Worm (Caenorhabditis elegans) whole organism, L4 larva: ENCODE measurements around the gene mam-7.

Experiments
- F10B5.3 ChIP-seq: sonication (generic microtip); optimal IDR thresholded peaks from 2 replicates; lab custom pipeline; 2016; ENCODE audit warnings: mild to moderate bottlenecking, missing genetic modification characterization, missing compliant biosample characterization
- F26F4.8 ChIP-seq: fragments of 200-800 bp; sonication (Bioruptor generic); conservative IDR thresholded peaks from 2 replicates; pipeline ENCODE4 v1.3.6; 2022; ENCODE audit warnings: missing genetic modification characterization, missing compliant biosample characterization
- F44E2.7 ChIP-seq: fragments of 200-800 bp; sonication (Bioruptor generic); IDR thresholded peaks from 2 replicates; pipeline ENCODE4 v2.1.2; 2022; ENCODE audit warnings: missing genetic modification characterization, missing compliant biosample characterization
- T20F7.1 ChIP-seq: fragments of 200-800 bp; sonication (Bioruptor generic); optimal IDR thresholded peaks from 2 replicates; lab custom pipeline; 2018; ENCODE audit warnings: mild to moderate bottlenecking, missing genetic modification characterization, missing compliant biosample characterization
- Y75B8A.6 ChIP-seq: fragments of 200-800 bp; sonication (Bioruptor generic); IDR thresholded peaks from 2 replicates; pipeline ENCODE4 v1.3.6; 2022; ENCODE audit warnings: missing genetic modification reagents, missing genetic modification characterization, missing compliant biosample characterization
- ZK337.2 ChIP-seq: fragments of 200-800 bp; sonication (Bioruptor generic); IDR thresholded peaks from 2 replicates; pipeline ENCODE4 v1.3.6; 2022; ENCODE audit warnings: missing genetic modification reagents, missing genetic modification characterization, missing compliant biosample characterization
- ZK546.5 ChIP-seq, 2 experiments: sonication (generic microtip); optimal IDR thresholded peaks; 2 replicates each; lab custom pipeline; 2017; ENCODE audit warnings: missing biosample characterization in 2 of 2, missing genetic modification characterization in 2 of 2
- aha-1 ChIP-seq: fragments of 150-350 bp; peaks from one replicate; lab custom pipeline; 2014; ENCODE audit warnings: missing biosample characterization, missing genetic modification characterization
- aly-2 ChIP-seq: sonication (generic microtip); optimal IDR thresholded peaks from 2 replicates; lab custom pipeline; 2018; ENCODE audit warnings: missing biosample characterization, missing genetic modification characterization
- ama-1 ChIP-seq: fragments of 150-350 bp; optimal IDR thresholded peaks from 2 replicates; lab custom pipeline; 2014; ENCODE audit warnings: inconsistent platforms, mixed read lengths
- arid-1 ChIP-seq: fragments of 200-800 bp; sonication (Bioruptor generic); conservative IDR thresholded peaks from 2 replicates; pipeline ENCODE4 v1.3.6; 2022; ENCODE audit warnings: missing genetic modification reagents, missing genetic modification characterization, missing compliant biosample characterization
- ceh-20 ChIP-seq: fragments of 200-800 bp; sonication (Bioruptor generic); IDR thresholded peaks from 2 replicates; pipeline ENCODE4 v1.3.6; 2022; ENCODE audit warnings: missing genetic modification reagents, missing genetic modification characterization, missing compliant biosample characterization
- ceh-32 ChIP-seq: sonication (generic microtip); optimal IDR thresholded peaks from 2 replicates; lab custom pipeline; 2016; ENCODE audit warnings: mild to moderate bottlenecking, missing genetic modification characterization, missing compliant biosample characterization; ENCODE audit not compliant: poor library complexity
- ceh-62 ChIP-seq: sonication (generic microtip); optimal IDR thresholded peaks from 2 replicates; lab custom pipeline; 2017; ENCODE audit warnings: missing biosample characterization, missing genetic modification characterization
- daf-16 ChIP-seq, 3 experiments: sonication (generic microtip); optimal IDR thresholded peaks; 2 replicates each; lab custom pipeline; 2016 to 2017; ENCODE audit warnings: missing genetic modification characterization in 3 of 3, missing genetic modification reagents in 3 of 3, mild to moderate bottlenecking in 2 of 3, missing compliant biosample characterization in 2 of 3, missing biosample characterization in 1 of 3, moderate library complexity in 1 of 3
- dmd-6 ChIP-seq: fragments of 200-800 bp; sonication (Bioruptor generic); IDR thresholded peaks from 2 replicates; pipeline ENCODE4 v1.3.6; 2022; ENCODE audit warnings: missing genetic modification reagents, missing genetic modification characterization, missing compliant biosample characterization
- dpl-1 ChIP-seq: fragments of 150-350 bp; optimal IDR thresholded peaks from 2 replicates; lab custom pipeline; 2014; ENCODE audit warnings: missing biosample characterization, missing genetic modification reagents, missing genetic modification characterization
- duxl-1 ChIP-seq: sonication (generic microtip); optimal IDR thresholded peaks from 2 replicates; lab custom pipeline; 2016; ENCODE audit warnings: mild to moderate bottlenecking, missing genetic modification characterization, moderate library complexity, missing compliant biosample characterization; ENCODE audit not compliant: poor library complexity
- dve-1 ChIP-seq: sonication (generic microtip); optimal IDR thresholded peaks from 2 replicates; lab custom pipeline; 2017; ENCODE audit warnings: antibody characterized with exemption, mild to moderate bottlenecking, missing genetic modification characterization, missing compliant biosample characterization; ENCODE audit not compliant: insufficient read depth
- egl-43 ChIP-seq: fragments of 200-800 bp; sonication (Bioruptor generic); IDR thresholded peaks from 2 replicates; pipeline ENCODE4 v1.3.6; 2022; ENCODE audit warnings: missing genetic modification reagents, missing genetic modification characterization, missing compliant biosample characterization
- fos-1 ChIP-seq: fragments of 150-350 bp; optimal IDR thresholded peaks from 2 replicates; lab custom pipeline; 2014; ENCODE audit warnings: missing biosample characterization, missing genetic modification characterization
- hif-1 ChIP-seq, 2 experiments: sonication (generic microtip); optimal IDR thresholded peaks; 2 replicates each; lab custom pipeline; 2016 to 2017; ENCODE audit warnings: missing compliant biosample characterization in 2 of 2, missing genetic modification characterization in 2 of 2, missing genetic modification reagents in 2 of 2, missing genotype in 2 of 2, mild to moderate bottlenecking in 1 of 2
- hlh-30 ChIP-seq: sonication (generic microtip); optimal IDR thresholded peaks from 2 replicates; lab custom pipeline; 2017; ENCODE audit warnings: antibody characterized with exemption, mild to moderate bottlenecking, missing genetic modification characterization, missing compliant biosample characterization; ENCODE audit not compliant: insufficient read depth
- hmg-1.1 ChIP-seq: fragments of 200-800 bp; sonication (Bioruptor generic); IDR thresholded peaks from 2 replicates; pipeline ENCODE4 v1.3.6; 2022; ENCODE audit warnings: missing genetic modification reagents, missing genetic modification characterization, missing compliant biosample characterization
- lin-1 ChIP-seq: fragments of 200-800 bp; sonication (Bioruptor generic); IDR thresholded peaks from 2 replicates; pipeline ENCODE4 v1.3.6; 2022; ENCODE audit warnings: missing genetic modification reagents, missing genetic modification characterization, missing compliant biosample characterization
- lin-29 ChIP-seq: fragments of 200-800 bp; sonication (Bioruptor generic); IDR thresholded peaks from 2 replicates; pipeline ENCODE4 v1.3.6; 2022; ENCODE audit warnings: missing genetic modification reagents, missing genetic modification characterization, missing compliant biosample characterization
- lin-38 ChIP-seq: fragments of 200-800 bp; sonication (Bioruptor generic); IDR thresholded peaks from 2 replicates; pipeline ENCODE4 v1.3.6; 2022; ENCODE audit warnings: missing genetic modification reagents, missing genetic modification characterization, missing compliant biosample characterization
- lir-3 ChIP-seq: sonication (generic microtip); optimal IDR thresholded peaks from 2 replicates; lab custom pipeline; 2016; ENCODE audit warnings: mild to moderate bottlenecking, missing genetic modification characterization, missing compliant biosample characterization
- lsy-2 ChIP-seq, 2 experiments: fragments of 150-350 bp in 1 of 2; sonication (generic microtip) in 1 of 2; optimal IDR thresholded peaks; 2 replicates each; lab custom pipeline; 2014 to 2017; ENCODE audit warnings: missing biosample characterization in 2 of 2, missing genetic modification characterization in 2 of 2
- mep-1 ChIP-seq: fragments of 150-350 bp; sonication (generic microtip); optimal IDR thresholded peaks from 3 replicates; lab custom pipeline; 2014; ENCODE audit warnings: missing biosample characterization, missing genetic modification characterization
- mxl-3 ChIP-seq: fragments of 200-800 bp; sonication (Bioruptor generic); optimal IDR thresholded peaks from 2 replicates; lab custom pipeline; 2018; ENCODE audit warnings: mild to moderate bottlenecking, missing genetic modification characterization, missing compliant biosample characterization
- nhr-11 ChIP-seq: fragments of 150-350 bp; optimal IDR thresholded peaks from 2 replicates; lab custom pipeline; 2014; ENCODE audit warnings: missing biosample characterization, missing genetic modification characterization
- nhr-237 ChIP-seq: sonication (generic microtip); optimal IDR thresholded peaks from 2 replicates; lab custom pipeline; 2017; ENCODE audit warnings: missing biosample characterization, missing genetic modification characterization
- nhr-28 ChIP-seq: fragments of 150-350 bp; optimal IDR thresholded peaks from 2 replicates; lab custom pipeline; 2014; ENCODE audit warnings: missing biosample characterization, missing genetic modification characterization
- nhr-41 ChIP-seq: fragments of 200-800 bp; sonication (Bioruptor generic); IDR thresholded peaks from 2 replicates; pipeline ENCODE4 v1.3.6; 2022; ENCODE audit warnings: missing genetic modification reagents, missing genetic modification characterization, missing compliant biosample characterization
- nhr-48 ChIP-seq: sonication (generic microtip); optimal IDR thresholded peaks from 2 replicates; lab custom pipeline; 2016; ENCODE audit warnings: mild to moderate bottlenecking, missing genetic modification characterization, missing compliant biosample characterization
- nhr-6 ChIP-seq: fragments of 150-350 bp; optimal IDR thresholded peaks from 2 replicates; lab custom pipeline; 2014; ENCODE audit warnings: missing biosample characterization, missing genetic modification characterization
- nhr-76 ChIP-seq: fragments of 150-350 bp; optimal IDR thresholded peaks from 2 replicates; lab custom pipeline; 2014; ENCODE audit warnings: missing biosample characterization, missing genetic modification characterization
- pqm-1 ChIP-seq: sonication (generic microtip); optimal IDR thresholded peaks from 2 replicates; lab custom pipeline; 2017; ENCODE audit warnings: missing biosample characterization, missing genetic modification characterization
- saeg-2 ChIP-seq: fragments of 200-800 bp; sonication (Bioruptor generic); IDR thresholded peaks from 2 replicates; pipeline ENCODE4 v1.3.6; 2022; ENCODE audit warnings: missing genetic modification reagents, missing genetic modification characterization, missing compliant biosample characterization
- sdz-12 ChIP-seq: fragments of 200-800 bp; sonication (Bioruptor generic); optimal IDR thresholded peaks from 2 replicates; lab custom pipeline; 2018; ENCODE audit warnings: mild to moderate bottlenecking, missing genetic modification characterization, missing compliant biosample characterization
- skn-1 ChIP-seq: fragments of 150-350 bp; optimal IDR thresholded peaks from 2 replicates; lab custom pipeline; 2014; ENCODE audit warnings: missing biosample characterization, missing genetic modification characterization
- snpc-1.2 ChIP-seq: fragments of 200-800 bp; sonication (Bioruptor generic); IDR thresholded peaks from 2 replicates; pipeline ENCODE4 v1.3.6; 2022; ENCODE audit warnings: missing genetic modification reagents, missing genetic modification characterization, missing compliant biosample characterization
- spr-1 ChIP-seq: sonication (generic microtip); optimal IDR thresholded peaks from 2 replicates; lab custom pipeline; 2016; ENCODE audit warnings: mild to moderate bottlenecking, missing genetic modification characterization, missing compliant biosample characterization
- tra-1 ChIP-seq: fragments of 200-800 bp; sonication (Bioruptor generic); IDR thresholded peaks from 2 replicates; pipeline ENCODE4 v1.3.6; 2022; ENCODE audit warnings: missing genetic modification reagents, missing genetic modification characterization, missing compliant biosample characterization
- unc-39 ChIP-seq: sonication (generic microtip); optimal IDR thresholded peaks from 2 replicates; lab custom pipeline; 2017; ENCODE audit warnings: missing biosample characterization, missing genetic modification characterization
- unc-62 ChIP-seq, 3 experiments: fragments of 150-350 bp in 1 of 3; sonication (generic microtip); optimal IDR thresholded peaks in 2 of 3; peaks in 1 of 3; 1 replicate in 1 of 3; 2 replicates in 2 of 3; lab custom pipeline; 2014 to 2017; ENCODE audit warnings: missing biosample characterization in 3 of 3, missing genetic modification characterization in 3 of 3, missing genetic modification reagents in 3 of 3, missing genotype in 1 of 3
- zfp-2 ChIP-seq: sonication (generic microtip); optimal IDR thresholded peaks from 2 replicates; lab custom pipeline; 2016; ENCODE audit warnings: mild to moderate bottlenecking, missing genetic modification characterization, missing compliant biosample characterization
- ztf-11 ChIP-seq: fragments of 150-350 bp; optimal IDR thresholded peaks from 2 replicates; lab custom pipeline; 2014; ENCODE audit warnings: missing biosample characterization, missing genetic modification characterization

mam-7 gene

ce11 chrIII:9929525-9929924, 36.6 kb downstream of the mam-7 start:
- TF ChIP-seq aha-1 (tag; lab: Kevin White, UChicago) (peak; percentile 84), lin-38 (GFP tag; lab: Robert Waterston, UW) (no peak), lir-3 (tag; lab: Kevin White, UChicago) (no peak)

ce11 chrIII:9930406-9930805, 37.5 kb downstream of the mam-7 start:
- TF ChIP-seq egl-43 (GFP tag; lab: Robert Waterston, UW) (no peak), hlh-30 (tag; lab: Kevin White, UChicago) (peak; percentile 35), hif-1 (tag; optimal IDR thresholded peaks at IDR 0.05; lab: Kevin White, UChicago) (no peak), nhr-76 (tag; lab: Kevin White, UChicago) (no peak), ZK546.5 (tag; optimal IDR thresholded peaks at IDR 0.05; lab: Kevin White, UChicago) (no peak), aly-2 (tag; lab: Kevin White, UChicago) (no peak), ztf-11 (tag; lab: Kevin White, UChicago) (no peak), nhr-41 (GFP tag; lab: Robert Waterston, UW) (0 out of 2 replicates have a peak, but pooled peaks have one; percentile 9), mep-1 (tag; lab: Kevin White, UChicago) (peak; percentile 56), lin-29 (no peak), unc-62 (GFP tag; optimal IDR thresholded peaks at IDR 0.05 in 1 of 2; lab: Kevin White, UChicago) (peak in 1 of 2 experiments; percentile 58), unc-62 (tag; optimal IDR thresholded peaks at IDR 0.05; lab: Kevin White, UChicago) (no peak), pqm-1 (tag; lab: Kevin White, UChicago) (peak; percentile 95), duxl-1 (tag; lab: Kevin White, UChicago) (no peak), nhr-48 (peak; percentile 80), dmd-6 (GFP tag; lab: Robert Waterston, UW) (peak; percentile 67; the same call in 1 of the 2 replicates), arid-1 (GFP tag; lab: Robert Waterston, UW) (no peak), ama-1 (lab: Kevin White, UChicago) (no peak), nhr-28 (tag; lab: Kevin White, UChicago) (peak; percentile 63), ceh-62 (tag; lab: Kevin White, UChicago) (no peak), lsy-2 (tag; optimal IDR thresholded peaks at IDR 0.05; lab: Kevin White, UChicago) (peak; percentile 4 to 29), nhr-11 (tag; lab: Kevin White, UChicago) (no peak), tra-1 (0 out of 2 replicates have a peak, but pooled peaks have one; percentile 70), sdz-12 (GFP tag; lab: Kevin White, UChicago) (no peak), unc-39 (tag; lab: Kevin White, UChicago) (no peak), Y75B8A.6 (no peak), skn-1 (tag; lab: Kevin White, UChicago) (no peak), ceh-32 (tag; lab: Kevin White, UChicago) (no peak), zfp-2 (no peak), mxl-3 (GFP tag; lab: Kevin White, UChicago) (peak; percentile 11), saeg-2 (0 out of 2 replicates have a peak, but pooled peaks have one; percentile 51), T20F7.1 (GFP tag; lab: Kevin White, UChicago) (peak; percentile 1), dpl-1 (GFP tag; lab: Kevin White, UChicago) (peak; percentile 27), dve-1 (tag; lab: Kevin White, UChicago) (peak; percentile 87), nhr-6 (tag; lab: Kevin White, UChicago) (no peak), fos-1 (tag; lab: Kevin White, UChicago) (no peak), F44E2.7 (GFP tag; lab: Robert Waterston, UW) (no peak), snpc-1.2 (GFP tag; lab: Robert Waterston, UW) (no peak), nhr-237 (tag; lab: Kevin White, UChicago) (no peak), hmg-1.1 (GFP tag; lab: Robert Waterston, UW) (no peak), ZK337.2 (GFP tag; lab: Robert Waterston, UW) (no peak), F26F4.8 (GFP tag; lab: Robert Waterston, UW) (no peak), daf-16 (GFP tag; optimal IDR thresholded peaks at IDR 0.05; lab: Kevin White, UChicago) (peak in 1 of 2 experiments; percentile 26), daf-16 (tag; optimal IDR thresholded peaks at IDR 0.05; lab: Kevin White, UChicago) (peak; percentile 89), ceh-20 (peak; percentile 33; the same call in 1 of the 2 replicates), lin-1 (GFP tag; lab: Robert Waterston, UW) (peak; percentile 36; the same call in 1 of the 2 replicates), spr-1 (tag; lab: Kevin White, UChicago) (no peak), F10B5.3 (tag; lab: Kevin White, UChicago) (no peak)
